Worm (Caenorhabditis elegans) whole organism, L1 larva: ENCODE measurements around the gene dex-1.

Experiments
- C04F5.9 ChIP-seq: sonication (generic microtip); optimal IDR thresholded peaks from 2 replicates; lab custom pipeline; 2016; ENCODE audit warnings: missing genetic modification characterization, missing compliant biosample characterization
- C16A3.4 ChIP-seq: fragments of 150-350 bp; optimal IDR thresholded peaks from 2 replicates; lab custom pipeline; 2014; ENCODE audit warnings: missing biosample characterization, missing genetic modification characterization
- Y116A8C.19 ChIP-seq: sonication (generic microtip); optimal IDR thresholded peaks from 2 replicates; lab custom pipeline; 2016; ENCODE audit warnings: missing compliant biosample characterization, missing genetic modification characterization, borderline replicate concordance
- aly-2 ChIP-seq: fragments of 150-350 bp; optimal IDR thresholded peaks from 2 replicates; lab custom pipeline; 2014; ENCODE audit warnings: missing biosample characterization, missing genetic modification characterization
- ama-1 ChIP-seq: fragments of 150-350 bp; optimal IDR thresholded peaks from 2 replicates; lab custom pipeline; 2014
- blmp-1 ChIP-seq: fragments of 150-350 bp; optimal IDR thresholded peaks from 2 replicates; lab custom pipeline; 2014; ENCODE audit warnings: missing biosample characterization, missing genetic modification characterization
- ceh-63 ChIP-seq: fragments of 200-800 bp; sonication (Bioruptor generic); optimal IDR thresholded peaks from 2 replicates; lab custom pipeline; 2018; ENCODE audit warnings: mild to moderate bottlenecking, missing genetic modification characterization, missing compliant biosample characterization
- ceh-82 ChIP-seq, 3 experiments: fragments of 150-350 bp in 1 of 3; sonication (generic microtip) in 2 of 3; optimal IDR thresholded peaks; 2 replicates each; lab custom pipeline; 2014 to 2017; ENCODE audit warnings: missing biosample characterization in 3 of 3, missing genetic modification characterization in 3 of 3
- dpl-1 ChIP-seq, 3 experiments: fragments of 150-350 bp in 2 of 3; sonication (generic microtip) in 1 of 3; optimal IDR thresholded peaks; 2 replicates each; lab custom pipeline; 2014 to 2017; ENCODE audit warnings: missing biosample characterization in 3 of 3, missing genetic modification characterization in 3 of 3, missing genetic modification reagents in 3 of 3
- dsc-1 ChIP-seq: sonication (generic microtip); optimal IDR thresholded peaks from 2 replicates; lab custom pipeline; 2016; ENCODE audit warnings: mild to moderate bottlenecking, missing genetic modification characterization, missing compliant biosample characterization
- efl-1 ChIP-seq, 4 experiments: fragments of 150-350 bp; optimal IDR thresholded peaks in 3 of 4; peaks in 1 of 4; 1 replicate in 1 of 4; 2 replicates in 3 of 4; lab custom pipeline; 2014; ENCODE audit warnings: missing biosample characterization in 2 of 4, missing genetic modification characterization in 2 of 4, missing genetic modification reagents in 2 of 4
- hlh-17 ChIP-seq: fragments of 200-800 bp; sonication (Bioruptor generic); optimal IDR thresholded peaks from 2 replicates; lab custom pipeline; 2018; ENCODE audit warnings: missing genetic modification characterization, mild to moderate bottlenecking, missing compliant biosample characterization, moderate library complexity, borderline replicate concordance
- isw-1 ChIP-seq: fragments of 200-800 bp; sonication (Bioruptor generic); IDR thresholded peaks from 2 replicates; pipeline ENCODE4 v1.3.6; 2022; ENCODE audit warnings: missing genetic modification characterization, missing compliant biosample characterization
- jun-1 ChIP-seq: fragments of 150-350 bp; optimal IDR thresholded peaks from 2 replicates; lab custom pipeline; 2014; ENCODE audit warnings: missing biosample characterization, missing genetic modification reagents, missing genetic modification characterization
- lin-14 ChIP-seq: fragments of 200-800 bp; sonication (Bioruptor generic); optimal IDR thresholded peaks from 2 replicates; lab custom pipeline; 2018; ENCODE audit warnings: mild to moderate bottlenecking, missing genetic modification characterization, moderate library complexity, missing compliant biosample characterization
- lin-15B ChIP-seq: fragments of 150-350 bp; sonication (generic microtip); optimal IDR thresholded peaks from 3 replicates; lab custom pipeline; 2014; ENCODE audit warnings: missing biosample characterization, missing genetic modification characterization
- lin-35 ChIP-seq, 2 experiments: fragments of 150-350 bp; optimal IDR thresholded peaks; 2 replicates each; lab custom pipeline; 2014; ENCODE audit warnings: missing biosample characterization in 2 of 2, missing genetic modification characterization in 2 of 2, missing genetic modification reagents in 2 of 2
- lin-39 ChIP-seq: fragments of 150-350 bp; optimal IDR thresholded peaks from 2 replicates; lab custom pipeline; 2014; ENCODE audit warnings: missing biosample characterization, missing genetic modification reagents, missing genetic modification characterization
- lsy-2 ChIP-seq, 2 experiments: fragments of 150-350 bp; optimal IDR thresholded peaks; 2 replicates each; lab custom pipeline; 2014; ENCODE audit warnings: missing biosample characterization in 2 of 2, missing genetic modification characterization in 2 of 2
- mep-1 ChIP-seq: fragments of 150-350 bp; optimal IDR thresholded peaks from 2 replicates; lab custom pipeline; 2014; ENCODE audit warnings: missing biosample characterization, missing genetic modification characterization
- nhr-12 ChIP-seq: sonication (generic microtip); optimal IDR thresholded peaks from 2 replicates; lab custom pipeline; 2017; ENCODE audit warnings: missing biosample characterization, missing genetic modification characterization
- nhr-20 ChIP-seq: sonication (generic microtip); optimal IDR thresholded peaks from 2 replicates; lab custom pipeline; 2016; ENCODE audit warnings: mild to moderate bottlenecking, missing genetic modification characterization, missing compliant biosample characterization
- nhr-71 ChIP-seq: sonication (generic microtip); optimal IDR thresholded peaks from 2 replicates; lab custom pipeline; 2016; ENCODE audit warnings: mild to moderate bottlenecking, missing genetic modification characterization, moderate library complexity, missing compliant biosample characterization
- nhr-77 ChIP-seq: fragments of 150-350 bp; optimal IDR thresholded peaks from 2 replicates; lab custom pipeline; 2014; ENCODE audit warnings: missing biosample characterization, missing genetic modification characterization
- nhr-84 ChIP-seq: sonication (generic microtip); optimal IDR thresholded peaks from 2 replicates; lab custom pipeline; 2017; ENCODE audit warnings: missing biosample characterization, missing genetic modification characterization
- pag-3 ChIP-seq: sonication (generic microtip); optimal IDR thresholded peaks from 2 replicates; lab custom pipeline; 2017; ENCODE audit warnings: missing genetic modification characterization, mild to moderate bottlenecking, missing compliant biosample characterization, antibody characterized with exemption, borderline replicate concordance; ENCODE audit not compliant: insufficient read depth
- pax-3 ChIP-seq: fragments of 200-800 bp; sonication (Bioruptor generic); optimal IDR thresholded peaks from 2 replicates; lab custom pipeline; 2018; ENCODE audit warnings: mild to moderate bottlenecking, missing genetic modification characterization, moderate library complexity, missing compliant biosample characterization
- pqm-1 ChIP-seq: sonication (generic microtip); optimal IDR thresholded peaks from 3 replicates; lab custom pipeline; 2017; ENCODE audit warnings: missing biosample characterization, missing genetic modification characterization
- rnt-1 ChIP-seq: sonication (generic microtip); optimal IDR thresholded peaks from 2 replicates; lab custom pipeline; 2016; ENCODE audit warnings: mild to moderate bottlenecking, missing genetic modification characterization, moderate library complexity, missing compliant biosample characterization
- skn-1 ChIP-seq: fragments of 150-350 bp; optimal IDR thresholded peaks from 2 replicates; lab custom pipeline; 2014; ENCODE audit warnings: missing biosample characterization, missing genetic modification characterization
- sox-4 ChIP-seq: sonication (generic microtip); optimal IDR thresholded peaks from 2 replicates; lab custom pipeline; 2016; ENCODE audit warnings: missing genetic modification characterization, missing compliant biosample characterization
- swsn-7 ChIP-seq: sonication (generic microtip); optimal IDR thresholded peaks from 2 replicates; lab custom pipeline; 2016; ENCODE audit warnings: missing genetic modification characterization, missing compliant biosample characterization
- unc-130 ChIP-seq: fragments of 150-350 bp; optimal IDR thresholded peaks from 2 replicates; lab custom pipeline; 2017; ENCODE audit warnings: missing biosample characterization, missing genetic modification characterization, inconsistent platforms
- unc-30 ChIP-seq: sonication (generic microtip); optimal IDR thresholded peaks from 2 replicates; lab custom pipeline; 2017; ENCODE audit warnings: missing biosample characterization, missing genetic modification characterization
- unc-62 ChIP-seq: fragments of 150-350 bp; optimal IDR thresholded peaks from 2 replicates; lab custom pipeline; 2014; ENCODE audit warnings: missing biosample characterization, missing genetic modification reagents, missing genetic modification characterization
- unc-86 ChIP-seq: sonication (generic microtip); optimal IDR thresholded peaks from 2 replicates; lab custom pipeline; 2016; ENCODE audit warnings: missing genetic modification characterization, missing compliant biosample characterization
- unc-98 ChIP-seq: fragments of 200-800 bp; sonication (Bioruptor generic); IDR thresholded peaks from 2 replicates; pipeline ENCODE4 v1.3.6; 2022; ENCODE audit warnings: missing genetic modification characterization, missing compliant biosample characterization
- vab-15 ChIP-seq: sonication (generic microtip); optimal IDR thresholded peaks from 2 replicates; lab custom pipeline; 2017; ENCODE audit warnings: missing genotype, mild to moderate bottlenecking, missing genetic modification characterization, missing compliant biosample characterization
- xbp-1 ChIP-seq: sonication (generic microtip); optimal IDR thresholded peaks from 2 replicates; lab custom pipeline; 2016; ENCODE audit warnings: missing genetic modification characterization, missing compliant biosample characterization
- zag-1 ChIP-seq: fragments of 150-350 bp; optimal IDR thresholded peaks from 2 replicates; lab custom pipeline; 2014; ENCODE audit warnings: missing biosample characterization, missing genetic modification characterization
- ztf-11 ChIP-seq, 2 experiments: sonication (generic microtip); optimal IDR thresholded peaks; 2 replicates each; lab custom pipeline; 2016 to 2017; ENCODE audit warnings: missing genetic modification characterization in 2 of 2, missing biosample characterization in 1 of 2, missing compliant biosample characterization in 1 of 2
- ztf-4 ChIP-seq: fragments of 150-350 bp; optimal IDR thresholded peaks from 2 replicates; lab custom pipeline; 2014; ENCODE audit warnings: missing biosample characterization, missing genetic modification characterization

Gene dex-1

ce11 chrIII:5525973-5526372 lies at the start of gene dex-1:
dex-1 (plus strand) TSS chrIII:5526104.
- no peak for TF ChIP-seq nhr-20 (tag; lab: Kevin White, UChicago)
- TF ChIP-seq rnt-1 (tag; lab: Kevin White, UChicago): no peak
- no peak for TF ChIP-seq efl-1 (optimal IDR thresholded peaks at IDR 0.05; lab: Kevin White, UChicago)
- no peak for TF ChIP-seq efl-1 (GFP tag; optimal IDR thresholded peaks at IDR 0.05 in 1 of 2; lab: Kevin White, UChicago)
- no peak for TF ChIP-seq sox-4
- no peak for TF ChIP-seq nhr-12
- no peak for TF ChIP-seq unc-62 (GFP tag; lab: Kevin White, UChicago)
- no peak for TF ChIP-seq jun-1 (tag; lab: Kevin White, UChicago)

ce11 chrIII:5478011-5478410 lies 47.9 kb upstream of the dex-1 start, which contains the start of gene R02F2.10:
R02F2.10 (plus strand) TSS chrIII:5478311.
- TF ChIP-seq ztf-11 (tag; optimal IDR thresholded peaks at IDR 0.05; lab: Kevin White, UChicago) (no peak), pqm-1 (no peak), C04F5.9 (tag; lab: Kevin White, UChicago) (no peak)

- TF ChIP-seq ztf-4 (tag; lab: Kevin White, UChicago): no peak
- TF ChIP-seq ama-1 (lab: Kevin White, UChicago): no peak
- TF ChIP-seq zag-1: no peak
- no peak for TF ChIP-seq mep-1 (tag; lab: Kevin White, UChicago)
- no peak for TF ChIP-seq unc-30 (tag; lab: Kevin White, UChicago)
- TF ChIP-seq pax-3 (tag; lab: Kevin White, UChicago): no peak
- TF ChIP-seq unc-86 (tag; lab: Kevin White, UChicago): no peak
- no peak for TF ChIP-seq ceh-82 (tag; optimal IDR thresholded peaks at IDR 0.05; lab: Kevin White, UChicago)
- no peak for TF ChIP-seq vab-15 (tag; lab: Kevin White, UChicago)
- no peak for TF ChIP-seq nhr-77 (tag; lab: Kevin White, UChicago)
- no peak for TF ChIP-seq unc-98 (GFP tag; lab: Robert Waterston, UW)
- no peak for TF ChIP-seq unc-130 (tag; lab: Kevin White, UChicago)
- no peak for TF ChIP-seq pag-3 (tag; lab: Kevin White, UChicago)
- TF ChIP-seq nhr-71 (tag; lab: Kevin White, UChicago): no peak
- no peak for TF ChIP-seq lin-15B
- TF ChIP-seq Y116A8C.19: no peak
These were observed 47.0 kb upstream of the dex-1 start, which contains the start of the genes R02F2.6 and R02F2.5 for ce11 chrIII:5478824-5479368. R02F2.6 (minus strand) TSS chrIII:5478924. R02F2.5 (plus strand) TSS chrIII:5479318.

- TF ChIP-seq aly-2 (tag; lab: Kevin White, UChicago) (no peak), efl-1 (optimal IDR thresholded peaks at IDR 0.05; lab: Kevin White, UChicago) (no peak), efl-1 (GFP tag; optimal IDR thresholded peaks at IDR 0.05 in 1 of 2; lab: Kevin White, UChicago) (peak in 1 of 2 experiments; percentile 83)
These were observed 46.3 kb upstream of the dex-1 start for ce11 chrIII:5479493-5480167.

ce11 chrIII:5483738-5484315 lies 42.1 kb upstream of the dex-1 start, which contains the start of the genes R02F2.7 and R02F2.4:
R02F2.7 (minus strand) TSS chrIII:5483773.
R02F2.4 (plus strand) TSS chrIII:5484289.
- TF ChIP-seq hlh-17 (GFP tag; lab: Kevin White, UChicago) (no peak), jun-1 (tag; lab: Kevin White, UChicago) (no peak), C16A3.4 (peak; percentile 21), efl-1 (optimal IDR thresholded peaks at IDR 0.05; lab: Kevin White, UChicago) (peak in 1 of 2 experiments; percentile 83), efl-1 (GFP tag; optimal IDR thresholded peaks at IDR 0.05 in 1 of 2; lab: Kevin White, UChicago) (peak; percentile 87 to 99), ceh-63 (GFP tag; lab: Kevin White, UChicago) (no peak), dpl-1 (GFP tag; optimal IDR thresholded peaks at IDR 0.05; lab: Kevin White, UChicago) (peak; percentile 70 to 89 (median 86)), dsc-1 (tag; lab: Kevin White, UChicago) (no peak), isw-1 (no peak), mep-1 (tag; lab: Kevin White, UChicago) (no peak), lsy-2 (tag; optimal IDR thresholded peaks at IDR 0.05; lab: Kevin White, UChicago) (peak in 1 of 2 experiments; percentile 60), lin-35 (GFP tag; optimal IDR thresholded peaks at IDR 0.05; lab: Kevin White, UChicago) (peak; percentile 73 to 94), swsn-7 (tag; lab: Kevin White, UChicago) (no peak), rnt-1 (tag; lab: Kevin White, UChicago) (no peak), vab-15 (tag; lab: Kevin White, UChicago) (no peak), nhr-84 (tag; lab: Kevin White, UChicago) (no peak), skn-1 (tag; lab: Kevin White, UChicago) (no peak), blmp-1 (tag; lab: Kevin White, UChicago) (peak; percentile 36), xbp-1 (tag; lab: Kevin White, UChicago) (no peak), lin-14 (GFP tag; lab: Kevin White, UChicago) (no peak), lin-39 (tag; lab: Kevin White, UChicago) (no peak), ceh-82 (tag; optimal IDR thresholded peaks at IDR 0.05; lab: Kevin White, UChicago) (no peak)
